Worm (Caenorhabditis elegans) whole organism, young adult: Measurements from ENCODE around the gene C07G3.8.

Experiments used
- B0019.2 ChIP-seq: fragments of 200-800 bp; sonication (Bioruptor generic); conservative IDR thresholded peaks from 2 replicates; pipeline ENCODE4 v1.3.6; 2022; ENCODE audit warnings: missing genetic modification reagents, missing genetic modification characterization, missing compliant biosample characterization
- B0035.1 ChIP-seq: sonication (generic microtip); optimal IDR thresholded peaks from 2 replicates; lab custom pipeline; 2016; ENCODE audit warnings: missing genetic modification characterization, mild to moderate bottlenecking, missing compliant biosample characterization, missing genotype, missing genetic modification reagents
- F10E7.11 ChIP-seq: sonication (generic microtip); optimal IDR thresholded peaks from 2 replicates; lab custom pipeline; 2017; ENCODE audit warnings: mild to moderate bottlenecking, missing genetic modification characterization, moderate library complexity, missing compliant biosample characterization
- ama-1 ChIP-seq, 3 experiments: fragments of 150-350 bp in 1 of 3; sonication (generic microtip) in 2 of 3; optimal IDR thresholded peaks; 2 replicates each; lab custom pipeline; 2014 to 2018; ENCODE audit warnings: missing biosample characterization in 2 of 3, missing genetic modification characterization in 2 of 3, missing genetic modification reagents in 2 of 3
- hrde-1 ChIP-seq: sonication (generic microtip); optimal IDR thresholded peaks from 2 replicates; lab custom pipeline; 2016; ENCODE audit warnings: missing genetic modification characterization, mild to moderate bottlenecking, missing compliant biosample characterization, moderate library complexity, missing genotype, missing genetic modification reagents, borderline replicate concordance
- lin-26 ChIP-seq: fragments of 200-800 bp; sonication (Bioruptor generic); IDR thresholded peaks from 2 replicates; pipeline ENCODE4 v1.3.6; 2022; ENCODE audit warnings: missing genetic modification reagents, missing genetic modification characterization, missing compliant biosample characterization
- pbrm-1 ChIP-seq: fragments of 200-800 bp; sonication (Bioruptor generic); IDR thresholded peaks from 2 replicates; pipeline ENCODE4 v1.3.6; 2022; ENCODE audit warnings: missing genetic modification reagents, missing genetic modification characterization, missing compliant biosample characterization

DNA sequence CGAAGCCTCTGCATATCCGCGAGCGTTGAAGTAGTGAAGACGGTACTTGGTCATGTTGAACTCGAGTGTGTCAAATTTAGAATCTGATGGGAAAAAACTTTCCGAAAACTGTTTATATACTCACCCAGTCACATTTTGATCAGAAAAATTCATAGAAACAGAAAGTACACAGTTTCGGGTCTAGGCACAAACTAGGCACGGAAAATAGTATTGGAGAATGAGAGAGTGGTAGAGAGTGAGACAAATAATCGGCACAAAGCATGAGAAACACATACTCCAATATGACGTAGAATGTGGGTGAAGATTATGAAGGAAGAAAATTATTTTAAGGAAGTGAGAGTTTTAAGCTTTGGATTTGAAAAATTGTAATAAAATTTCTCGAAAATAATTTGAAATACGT lies 33.5 kb downstream of the C07G3.8 start, which contains the start of gene gst-33:
- TF ChIP-seq hrde-1 (tag; lab: Kevin White, UChicago) (no peak), B0019.2 (GFP tag; lab: Robert Waterston, UW) (no peak), lin-26 (GFP tag; lab: Robert Waterston, UW) (no peak), pbrm-1 (no peak), B0035.1 (tag; lab: Kevin White, UChicago) (no peak), ama-1 (optimal IDR thresholded peaks at IDR 0.05; lab: Kevin White, UChicago) (no peak), ama-1 (GFP tag; optimal IDR thresholded peaks at IDR 0.05; lab: Kevin White, UChicago) (no peak), F10E7.11 (tag; lab: Kevin White, UChicago) (no peak)
